Fruit fly (Drosophila melanogaster): ENCODE results near the gene CG10584.

The CG10584 gene

DNA sequence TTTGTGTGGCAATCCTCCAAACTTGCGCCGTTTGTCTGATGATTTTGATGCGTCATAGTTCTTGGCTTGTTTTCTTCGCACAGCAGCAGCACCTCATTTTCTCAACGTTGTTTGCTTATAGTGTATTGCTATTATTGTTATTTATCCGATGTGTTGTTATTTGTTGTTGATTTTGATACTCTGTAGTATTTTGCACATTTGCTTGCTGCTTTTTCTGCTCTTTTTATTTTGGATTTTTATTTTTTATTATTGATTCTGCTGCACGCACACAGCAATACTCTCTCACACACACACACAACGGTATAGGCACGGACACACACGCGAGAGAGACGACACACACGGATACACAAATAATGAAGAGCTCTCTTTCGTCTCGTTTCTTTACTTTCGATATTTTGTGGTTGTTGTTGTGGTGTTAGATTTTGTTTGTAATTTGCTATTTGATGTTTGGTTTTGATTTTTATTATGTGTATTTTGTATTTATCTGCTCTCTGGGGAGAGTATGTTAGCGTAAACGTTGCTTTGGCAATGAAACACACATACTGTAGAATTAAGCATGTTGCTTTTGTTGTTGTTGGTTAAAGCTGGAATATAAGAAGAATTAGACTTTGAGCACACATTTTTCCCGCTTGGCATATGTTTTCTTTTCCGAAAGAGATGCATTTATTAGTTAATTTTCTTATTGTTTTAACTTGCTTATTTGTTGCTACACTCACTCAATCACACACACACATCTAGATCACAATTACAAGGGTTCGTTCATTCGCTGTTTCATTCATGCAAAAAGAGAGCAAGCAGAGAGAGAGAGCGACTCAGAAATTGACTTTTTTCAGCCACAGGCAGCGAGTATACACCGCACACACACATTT is 6.0 kb downstream of the CG10584 start (continued):
- TF ChIP-seq pdm3 (GFP tag; optimal IDR thresholded peaks at IDR 0.05): peak; percentile 34
- peak; percentile 59 for TF ChIP-seq Lpt (GFP tag; optimal IDR thresholded peaks at IDR 0.05)
- no peak for TF ChIP-seq Smox (GFP tag; optimal IDR thresholded peaks at IDR 0.05)
- no peak for TF ChIP-seq Blimp-1 (GFP tag; optimal IDR thresholded peaks at IDR 0.05)
- peak; percentile 41; the same call in 1 of the 2 replicates for TF ChIP-seq CG15336 (GFP tag; IDR thresholded peaks at IDR 0.05)
- peak; percentile 67 for TF ChIP-seq spab (GFP tag; optimal IDR thresholded peaks at IDR 0.05)
- TF ChIP-seq CG6163 (GFP tag; IDR thresholded peaks at IDR 0.05): peak; percentile 85
- TF ChIP-seq CG6808 (GFP tag; optimal IDR thresholded peaks at IDR 0.05): peak; percentile 65
- no peak for TF ChIP-seq lz (GFP tag; optimal IDR thresholded peaks at IDR 0.05)
- no peak for TF ChIP-seq Hr39 (GFP tag; optimal IDR thresholded peaks at IDR 0.05)
- peak; percentile 74 for TF ChIP-seq fkh (GFP tag; optimal IDR thresholded peaks at IDR 0.05)
- TF ChIP-seq Eip78C (GFP tag): peak; percentile 20
- peak; percentile 40 for TF ChIP-seq dac (GFP tag; optimal IDR thresholded peaks at IDR 0.05)
- TF ChIP-seq acj6 (GFP tag; optimal IDR thresholded peaks at IDR 0.05): no peak
- TF ChIP-seq CG1621 (tag; optimal IDR thresholded peaks at IDR 0.05): peak; percentile 69
- TF ChIP-seq CG8119 (GFP tag; IDR thresholded peaks at IDR 0.05): peak; percentile 64
- no peak for TF ChIP-seq CG6792 (GFP tag; optimal IDR thresholded peaks at IDR 0.05)
- peak; percentile 10 for TF ChIP-seq esn (GFP tag; optimal IDR thresholded peaks at IDR 0.05)
- TF ChIP-seq Met (GFP tag; optimal IDR thresholded peaks at IDR 0.05): no peak
- no peak for TF ChIP-seq CG31627 (GFP tag; optimal IDR thresholded peaks at IDR 0.05)
- TF ChIP-seq CG7368 (GFP tag; optimal IDR thresholded peaks at IDR 0.05): no peak
- TF ChIP-seq CG11294 (GFP tag; IDR thresholded peaks at IDR 0.05): 0 out of 2 replicates have a peak, but pooled peaks have one; percentile 19
- TF ChIP-seq OdsH (GFP tag; optimal IDR thresholded peaks at IDR 0.05): peak; percentile 14
- TF ChIP-seq dsx (GFP tag; optimal IDR thresholded peaks at IDR 0.05; ENCODE audit: poor library complexity, severe bottlenecking): peak; percentile 60
- TF ChIP-seq CG8319 (GFP tag; optimal IDR thresholded peaks at IDR 0.05): no peak
- peak; percentile 83 for TF ChIP-seq CG6276 (GFP tag; optimal IDR thresholded peaks at IDR 0.05)
- no peak for TF ChIP-seq Hr38 (GFP tag; optimal IDR thresholded peaks at IDR 0.05)
- peak; percentile 79 for TF ChIP-seq CG9139 (GFP tag; optimal IDR thresholded peaks at IDR 0.05)
- no peak for TF ChIP-seq Sox14 (GFP tag; optimal IDR thresholded peaks at IDR 0.05)

DNA sequence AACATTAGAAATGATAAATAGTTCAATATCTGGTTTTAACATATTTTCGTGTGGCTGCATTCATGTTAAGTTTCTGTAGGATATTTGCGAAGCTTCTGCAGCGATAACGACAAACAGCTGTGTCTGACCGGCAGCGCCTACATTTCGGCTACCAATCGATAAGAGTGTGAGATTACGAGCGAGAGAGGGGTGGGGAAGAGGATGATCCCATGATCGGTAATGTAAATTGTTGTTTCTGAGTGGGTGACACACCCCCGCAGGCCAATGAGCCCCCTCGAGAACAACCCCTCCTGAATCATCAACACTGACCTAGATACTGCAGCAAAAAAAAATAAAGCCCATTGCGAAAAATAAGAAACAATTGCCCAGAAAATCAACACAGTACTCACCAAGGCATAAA is 6.6 kb downstream of the CG10584 start:
- TF ChIP-seq CG8319 (GFP tag; optimal IDR thresholded peaks at IDR 0.05) (no peak), svp (GFP tag) (peak; percentile 94), CG6808 (GFP tag; optimal IDR thresholded peaks at IDR 0.05) (no peak), CG10631 (GFP tag; optimal IDR thresholded peaks at IDR 0.05) (no peak), Sox102F (GFP tag; optimal IDR thresholded peaks at IDR 0.05) (no peak), CG8632 (GFP tag; optimal IDR thresholded peaks at IDR 0.05) (no peak)

DNA sequence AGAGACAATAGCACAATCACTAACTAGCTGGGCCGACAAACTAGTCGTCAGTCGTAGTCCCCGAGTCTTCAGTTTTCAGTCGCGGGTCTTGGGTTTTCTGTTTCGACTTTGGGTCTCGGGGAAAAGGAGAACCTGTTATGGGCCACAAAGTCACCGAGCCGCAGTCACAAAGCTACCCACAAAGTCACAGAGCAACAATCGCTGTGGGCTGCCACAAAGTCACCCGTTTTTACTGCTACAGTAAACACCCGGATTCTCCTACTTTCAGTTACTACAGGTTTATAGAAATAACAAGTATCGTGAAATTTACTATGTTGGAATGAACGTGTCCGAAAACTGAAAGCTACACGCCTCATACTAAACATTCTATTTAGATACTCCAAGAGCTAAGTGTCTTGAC is 7.4 kb downstream of the CG10584 start:
- TF ChIP-seq Eip78C (GFP tag) (peak; percentile 64), topi (GFP tag; optimal IDR thresholded peaks at IDR 0.05) (no peak)

DNA sequence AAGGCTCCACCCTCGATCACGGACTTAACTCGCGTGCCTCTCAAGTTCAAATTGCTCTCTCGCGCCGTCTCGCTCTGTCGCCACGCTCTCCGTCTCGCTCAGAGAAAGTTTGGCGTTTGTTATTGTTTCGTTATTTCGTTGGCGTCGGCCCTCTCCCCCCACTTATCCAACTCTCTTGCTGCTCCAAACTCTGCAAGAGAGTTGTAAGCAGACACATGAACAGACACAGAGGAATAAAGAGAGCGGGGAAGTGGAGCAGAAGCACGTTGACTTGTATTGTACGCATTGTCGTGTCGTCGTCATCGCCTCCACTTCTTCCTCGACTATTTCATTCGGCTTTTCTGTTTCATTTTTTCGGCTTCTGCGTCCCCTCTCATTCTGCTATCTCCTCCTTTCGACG is 7.8 kb downstream of the CG10584 start:
- no peak for TF ChIP-seq Eip78C (GFP tag)
- no peak for TF ChIP-seq CG10631 (GFP tag; optimal IDR thresholded peaks at IDR 0.05)
- peak; percentile 30 for TF ChIP-seq svp (GFP tag)
- no peak for TF ChIP-seq CG31627 (GFP tag; optimal IDR thresholded peaks at IDR 0.05)
- peak; percentile 14; the same call in 1 of the 3 replicates for TF ChIP-seq eg (GFP tag; IDR thresholded peaks at IDR 0.05)
- TF ChIP-seq Blimp-1 (GFP tag; optimal IDR thresholded peaks at IDR 0.05): no peak
- peak; percentile 73 for TF ChIP-seq CG6163 (GFP tag; IDR thresholded peaks at IDR 0.05)
- TF ChIP-seq vri (GFP tag; optimal IDR thresholded peaks at IDR 0.05): peak; percentile 29
- TF ChIP-seq CG6854 (GFP tag; optimal IDR thresholded peaks at IDR 0.05): peak; percentile 42
- no peak for TF ChIP-seq spab (GFP tag; optimal IDR thresholded peaks at IDR 0.05)
- TF ChIP-seq dsx (GFP tag; optimal IDR thresholded peaks at IDR 0.05; ENCODE audit: poor library complexity, severe bottlenecking): peak; percentile 60
- TF ChIP-seq Eip75B (GFP tag; optimal IDR thresholded peaks at IDR 0.05): peak; percentile 21
- TF ChIP-seq CG11294 (GFP tag; IDR thresholded peaks at IDR 0.05): no peak
- TF ChIP-seq fkh (GFP tag; optimal IDR thresholded peaks at IDR 0.05): peak; percentile 37
- peak; percentile 50 for TF ChIP-seq Sox14 (GFP tag; optimal IDR thresholded peaks at IDR 0.05)
- peak; percentile 5 for TF ChIP-seq CG3919 (GFP tag; optimal IDR thresholded peaks at IDR 0.05)
- TF ChIP-seq CG8119 (GFP tag; IDR thresholded peaks at IDR 0.05): peak; percentile 36; the same call in 1 of the 3 replicates
